Worm (Caenorhabditis elegans) whole organism, L4 larva: ENCODE data around the gene cha-1.

ENCODE experiments used
- D1046.2 ChIP-seq: fragments of 200-800 bp; sonication (Bioruptor generic); IDR thresholded peaks from 2 replicates; pipeline ENCODE4 v1.3.6; 2022; ENCODE audit warnings: missing genetic modification characterization, missing compliant biosample characterization
- F10B5.3 ChIP-seq: sonication (generic microtip); optimal IDR thresholded peaks from 2 replicates; lab custom pipeline; 2016; ENCODE audit warnings: mild to moderate bottlenecking, missing genetic modification characterization, missing compliant biosample characterization
- F26F4.8 ChIP-seq: fragments of 200-800 bp; sonication (Bioruptor generic); conservative IDR thresholded peaks from 2 replicates; pipeline ENCODE4 v1.3.6; 2022; ENCODE audit warnings: missing genetic modification characterization, missing compliant biosample characterization
- F37D6.2 ChIP-seq: sonication (generic microtip); optimal IDR thresholded peaks from 2 replicates; lab custom pipeline; 2016; ENCODE audit warnings: mild to moderate bottlenecking, missing genetic modification characterization, missing compliant biosample characterization
- F49E8.2 ChIP-seq: sonication (generic microtip); optimal IDR thresholded peaks from 2 replicates; lab custom pipeline; 2016; ENCODE audit warnings: missing compliant biosample characterization, mild to moderate bottlenecking, missing genetic modification characterization, borderline replicate concordance
- Y48G9A.11 ChIP-seq: fragments of 200-800 bp; sonication (Bioruptor generic); IDR thresholded peaks from 2 replicates; pipeline ENCODE4 v1.3.6; 2022; ENCODE audit warnings: missing genetic modification reagents, missing genetic modification characterization, missing compliant biosample characterization
- Y75B8A.6 ChIP-seq: fragments of 200-800 bp; sonication (Bioruptor generic); IDR thresholded peaks from 2 replicates; pipeline ENCODE4 v1.3.6; 2022; ENCODE audit warnings: missing genetic modification reagents, missing genetic modification characterization, missing compliant biosample characterization
- aly-2 ChIP-seq: sonication (generic microtip); optimal IDR thresholded peaks from 2 replicates; lab custom pipeline; 2018; ENCODE audit warnings: missing biosample characterization, missing genetic modification characterization
- ama-1 ChIP-seq: fragments of 150-350 bp; optimal IDR thresholded peaks from 2 replicates; lab custom pipeline; 2014; ENCODE audit warnings: inconsistent platforms, mixed read lengths
- attf-4 ChIP-seq: sonication (generic microtip); optimal IDR thresholded peaks from 3 replicates; lab custom pipeline; 2017; ENCODE audit warnings: missing biosample characterization, missing genetic modification characterization
- ceh-20 ChIP-seq: fragments of 200-800 bp; sonication (Bioruptor generic); IDR thresholded peaks from 2 replicates; pipeline ENCODE4 v1.3.6; 2022; ENCODE audit warnings: missing genetic modification reagents, missing genetic modification characterization, missing compliant biosample characterization
- ceh-28 ChIP-seq: fragments of 150-350 bp; optimal IDR thresholded peaks from 2 replicates; lab custom pipeline; 2014; ENCODE audit warnings: missing biosample characterization, missing genetic modification reagents, missing genetic modification characterization
- ceh-44 ChIP-seq: fragments of 200-800 bp; sonication (Bioruptor generic); IDR thresholded peaks from 2 replicates; pipeline ENCODE4 v1.3.6; 2022; ENCODE audit warnings: missing genetic modification reagents, missing genetic modification characterization, missing compliant biosample characterization
- ceh-82 ChIP-seq: sonication (generic microtip); optimal IDR thresholded peaks from 2 replicates; lab custom pipeline; 2017; ENCODE audit warnings: missing biosample characterization, missing genetic modification characterization
- cey-2 ChIP-seq: sonication (generic microtip); optimal IDR thresholded peaks from 3 replicates; lab custom pipeline; 2017; ENCODE audit warnings: missing genetic modification characterization, mild to moderate bottlenecking, missing compliant biosample characterization, antibody characterized with exemption, borderline replicate concordance; ENCODE audit not compliant: insufficient read depth
- ctbp-1 ChIP-seq: fragments of 200-800 bp; sonication (Bioruptor generic); IDR thresholded peaks from 2 replicates; pipeline ENCODE4 v1.3.6; 2022; ENCODE audit warnings: missing genetic modification reagents, missing genetic modification characterization, missing compliant biosample characterization
- daf-16 ChIP-seq, 3 experiments: sonication (generic microtip); optimal IDR thresholded peaks; 2 replicates each; lab custom pipeline; 2016 to 2017; ENCODE audit warnings: missing genetic modification characterization in 3 of 3, missing genetic modification reagents in 3 of 3, mild to moderate bottlenecking in 2 of 3, missing compliant biosample characterization in 2 of 3, missing biosample characterization in 1 of 3, moderate library complexity in 1 of 3
- daf-19 ChIP-seq: fragments of 200-800 bp; sonication (Bioruptor generic); conservative IDR thresholded peaks from 2 replicates; pipeline ENCODE4 v1.3.6; 2022; ENCODE audit warnings: missing genetic modification characterization, missing compliant biosample characterization
- duxl-1 ChIP-seq: sonication (generic microtip); optimal IDR thresholded peaks from 2 replicates; lab custom pipeline; 2016; ENCODE audit warnings: mild to moderate bottlenecking, missing genetic modification characterization, moderate library complexity, missing compliant biosample characterization; ENCODE audit not compliant: poor library complexity
- dve-1 ChIP-seq: sonication (generic microtip); optimal IDR thresholded peaks from 2 replicates; lab custom pipeline; 2017; ENCODE audit warnings: antibody characterized with exemption, mild to moderate bottlenecking, missing genetic modification characterization, missing compliant biosample characterization; ENCODE audit not compliant: insufficient read depth
- hlh-11 ChIP-seq: fragments of 200-800 bp; sonication (Bioruptor generic); optimal IDR thresholded peaks from 2 replicates; lab custom pipeline; 2018; ENCODE audit warnings: mild to moderate bottlenecking, missing genetic modification characterization, missing compliant biosample characterization
- hmg-1.1 ChIP-seq: fragments of 200-800 bp; sonication (Bioruptor generic); IDR thresholded peaks from 2 replicates; pipeline ENCODE4 v1.3.6; 2022; ENCODE audit warnings: missing genetic modification reagents, missing genetic modification characterization, missing compliant biosample characterization
- lim-7 ChIP-seq: fragments of 200-800 bp; sonication (Bioruptor generic); IDR thresholded peaks from 2 replicates; pipeline ENCODE4 v1.3.6; 2022; ENCODE audit warnings: missing genetic modification characterization, missing compliant biosample characterization
- lin-15B ChIP-seq: fragments of 150-350 bp; sonication (generic microtip); optimal IDR thresholded peaks from 3 replicates; lab custom pipeline; 2014; ENCODE audit warnings: missing biosample characterization, missing genetic modification characterization
- lin-38 ChIP-seq: fragments of 200-800 bp; sonication (Bioruptor generic); IDR thresholded peaks from 2 replicates; pipeline ENCODE4 v1.3.6; 2022; ENCODE audit warnings: missing genetic modification reagents, missing genetic modification characterization, missing compliant biosample characterization
- lin-39 ChIP-seq: fragments of 150-350 bp; optimal IDR thresholded peaks from 2 replicates; lab custom pipeline; 2014; ENCODE audit warnings: missing biosample characterization, missing genetic modification reagents, missing genetic modification characterization
- madf-5 ChIP-seq, 2 experiments: fragments of 200-800 bp; sonication (Bioruptor generic); IDR thresholded peaks; 2 replicates each; pipeline ENCODE4 v1.3.6; 2022; ENCODE audit warnings: missing compliant biosample characterization in 2 of 2, missing genetic modification characterization in 2 of 2
- mdt-29 ChIP-seq: fragments of 200-800 bp; sonication (Bioruptor generic); IDR thresholded peaks from 2 replicates; pipeline ENCODE4 v1.3.6; 2022; ENCODE audit warnings: missing genetic modification reagents, missing genetic modification characterization, missing compliant biosample characterization
- mep-1 ChIP-seq: fragments of 150-350 bp; sonication (generic microtip); optimal IDR thresholded peaks from 3 replicates; lab custom pipeline; 2014; ENCODE audit warnings: missing biosample characterization, missing genetic modification characterization
- mxl-2 ChIP-seq: fragments of 200-800 bp; sonication (Bioruptor generic); conservative IDR thresholded peaks from 2 replicates; pipeline ENCODE4 v1.3.6; 2022; ENCODE audit warnings: missing genetic modification reagents, missing genetic modification characterization, missing compliant biosample characterization
- nhr-10 ChIP-seq: fragments of 150-350 bp; optimal IDR thresholded peaks from 2 replicates; lab custom pipeline; 2014; ENCODE audit warnings: missing biosample characterization, missing genetic modification characterization
- nhr-102 ChIP-seq: sonication (generic microtip); optimal IDR thresholded peaks from 2 replicates; lab custom pipeline; 2016; ENCODE audit warnings: mild to moderate bottlenecking, missing genetic modification characterization, moderate library complexity, missing compliant biosample characterization
- nhr-237 ChIP-seq: sonication (generic microtip); optimal IDR thresholded peaks from 2 replicates; lab custom pipeline; 2017; ENCODE audit warnings: missing biosample characterization, missing genetic modification characterization
- nhr-28 ChIP-seq: fragments of 150-350 bp; optimal IDR thresholded peaks from 2 replicates; lab custom pipeline; 2014; ENCODE audit warnings: missing biosample characterization, missing genetic modification characterization
- nhr-48 ChIP-seq: sonication (generic microtip); optimal IDR thresholded peaks from 2 replicates; lab custom pipeline; 2016; ENCODE audit warnings: mild to moderate bottlenecking, missing genetic modification characterization, missing compliant biosample characterization
- nhr-6 ChIP-seq: fragments of 150-350 bp; optimal IDR thresholded peaks from 2 replicates; lab custom pipeline; 2014; ENCODE audit warnings: missing biosample characterization, missing genetic modification characterization
- nhr-76 ChIP-seq: fragments of 150-350 bp; optimal IDR thresholded peaks from 2 replicates; lab custom pipeline; 2014; ENCODE audit warnings: missing biosample characterization, missing genetic modification characterization
- saeg-2 ChIP-seq: fragments of 200-800 bp; sonication (Bioruptor generic); IDR thresholded peaks from 2 replicates; pipeline ENCODE4 v1.3.6; 2022; ENCODE audit warnings: missing genetic modification reagents, missing genetic modification characterization, missing compliant biosample characterization
- sdz-12 ChIP-seq: fragments of 200-800 bp; sonication (Bioruptor generic); optimal IDR thresholded peaks from 2 replicates; lab custom pipeline; 2018; ENCODE audit warnings: mild to moderate bottlenecking, missing genetic modification characterization, missing compliant biosample characterization
- skn-1 ChIP-seq: fragments of 150-350 bp; optimal IDR thresholded peaks from 2 replicates; lab custom pipeline; 2014; ENCODE audit warnings: missing biosample characterization, missing genetic modification characterization
- snpc-4 ChIP-seq: fragments of 150-350 bp; optimal IDR thresholded peaks from 2 replicates; lab custom pipeline; 2014; ENCODE audit warnings: missing biosample characterization, missing genetic modification characterization
- tra-1 ChIP-seq: fragments of 200-800 bp; sonication (Bioruptor generic); IDR thresholded peaks from 2 replicates; pipeline ENCODE4 v1.3.6; 2022; ENCODE audit warnings: missing genetic modification reagents, missing genetic modification characterization, missing compliant biosample characterization
- unc-62 ChIP-seq, 3 experiments: fragments of 150-350 bp in 1 of 3; sonication (generic microtip); optimal IDR thresholded peaks in 2 of 3; peaks in 1 of 3; 1 replicate in 1 of 3; 2 replicates in 2 of 3; lab custom pipeline; 2014 to 2017; ENCODE audit warnings: missing biosample characterization in 3 of 3, missing genetic modification characterization in 3 of 3, missing genetic modification reagents in 3 of 3, missing genotype in 1 of 3
- vab-7 ChIP-seq: fragments of 200-800 bp; sonication (Bioruptor generic); IDR thresholded peaks from 2 replicates; pipeline ENCODE4 v1.3.6; 2022; ENCODE audit warnings: missing genetic modification reagents, missing genetic modification characterization, missing compliant biosample characterization
- zip-11 ChIP-seq: fragments of 200-800 bp; sonication (Bioruptor generic); IDR thresholded peaks from 2 replicates; pipeline ENCODE4 v1.3.6; 2022; ENCODE audit warnings: missing genetic modification characterization, missing compliant biosample characterization
- ztf-11 ChIP-seq: fragments of 150-350 bp; optimal IDR thresholded peaks from 2 replicates; lab custom pipeline; 2014; ENCODE audit warnings: missing biosample characterization, missing genetic modification characterization
- ztf-7 ChIP-seq: fragments of 150-350 bp; optimal IDR thresholded peaks from 2 replicates; lab custom pipeline; 2014; ENCODE audit warnings: missing biosample characterization, missing genetic modification characterization

cha-1 gene

DNA sequence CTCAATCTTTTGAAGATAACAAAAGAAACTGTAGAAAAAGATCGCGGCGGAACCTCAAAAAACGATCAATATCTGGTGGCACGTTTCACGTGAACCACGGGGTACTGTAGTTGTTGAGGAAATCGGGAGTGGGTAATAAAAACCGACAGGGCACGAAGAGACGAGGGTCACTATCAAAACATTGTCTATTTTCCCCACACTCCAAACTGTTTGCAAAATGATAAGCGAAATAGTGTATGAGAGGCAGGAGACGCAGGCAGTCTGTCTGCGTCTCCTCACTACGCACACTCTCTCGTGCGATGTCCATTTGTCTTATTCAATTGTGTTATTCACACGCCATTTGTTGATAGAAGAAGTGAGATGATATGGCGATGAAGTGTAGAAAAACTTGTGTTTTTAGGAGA lies 28.9 kb upstream of the cha-1 start (continued):
- TF ChIP-seq mep-1 (tag; lab: Kevin White, UChicago) (peak; percentile 24), duxl-1 (tag; lab: Kevin White, UChicago) (no peak), nhr-102 (peak; percentile 52), nhr-76 (tag; lab: Kevin White, UChicago) (no peak), nhr-10 (tag; lab: Kevin White, UChicago) (peak; percentile 82)

DNA sequence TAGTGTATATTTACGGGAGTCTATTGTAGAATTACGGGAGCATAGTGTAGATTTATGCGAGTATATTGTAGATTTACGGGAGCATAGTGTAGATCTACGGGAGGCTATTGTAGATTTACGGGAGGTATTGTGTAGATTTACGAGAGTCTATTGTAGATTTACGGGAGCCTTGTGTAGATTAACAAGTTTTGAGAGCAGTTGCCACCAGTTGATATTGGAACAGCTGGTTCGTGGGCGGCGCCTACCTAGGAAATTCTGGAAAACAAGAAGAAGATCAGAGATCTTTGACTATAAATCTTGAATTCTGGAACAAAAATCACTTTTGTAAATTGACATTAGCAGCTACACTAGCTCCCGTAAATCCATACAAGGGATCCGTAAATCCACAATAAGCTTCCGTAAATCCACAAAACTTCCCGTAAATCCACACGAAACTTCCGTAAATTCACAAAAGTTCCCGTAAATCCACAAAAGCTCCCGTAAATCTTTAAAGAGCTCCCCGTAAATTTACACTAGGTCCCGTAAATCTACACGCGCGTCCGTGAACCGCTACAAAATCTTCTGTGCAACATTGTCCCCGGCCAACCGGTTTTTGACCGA lies 28.4 kb upstream of the cha-1 start:
- TF ChIP-seq unc-62 (GFP tag; optimal IDR thresholded peaks at IDR 0.05 in 1 of 2; lab: Kevin White, UChicago) (no peak), unc-62 (tag; optimal IDR thresholded peaks at IDR 0.05; lab: Kevin White, UChicago) (no peak), vab-7 (GFP tag; lab: Robert Waterston, UW) (no peak), Y75B8A.6 (GFP tag; lab: Robert Waterston, UW) (no peak), Y48G9A.11 (no peak), ctbp-1 (GFP tag; lab: Robert Waterston, UW) (no peak), sdz-12 (GFP tag; lab: Kevin White, UChicago) (no peak), ztf-11 (tag; lab: Kevin White, UChicago) (no peak), snpc-4 (tag; lab: Kevin White, UChicago) (no peak), ceh-82 (tag; lab: Kevin White, UChicago) (no peak), zip-11 (GFP tag; lab: Robert Waterston, UW) (no peak), lin-38 (GFP tag; lab: Robert Waterston, UW) (no peak), daf-19 (GFP tag; lab: Robert Waterston, UW) (no peak), lim-7 (GFP tag; lab: Robert Waterston, UW) (no peak), ama-1 (no peak), lin-15B (tag; lab: Kevin White, UChicago) (no peak), nhr-6 (no peak), dve-1 (tag; lab: Kevin White, UChicago) (no peak), nhr-48 (tag; lab: Kevin White, UChicago) (no peak)

DNA sequence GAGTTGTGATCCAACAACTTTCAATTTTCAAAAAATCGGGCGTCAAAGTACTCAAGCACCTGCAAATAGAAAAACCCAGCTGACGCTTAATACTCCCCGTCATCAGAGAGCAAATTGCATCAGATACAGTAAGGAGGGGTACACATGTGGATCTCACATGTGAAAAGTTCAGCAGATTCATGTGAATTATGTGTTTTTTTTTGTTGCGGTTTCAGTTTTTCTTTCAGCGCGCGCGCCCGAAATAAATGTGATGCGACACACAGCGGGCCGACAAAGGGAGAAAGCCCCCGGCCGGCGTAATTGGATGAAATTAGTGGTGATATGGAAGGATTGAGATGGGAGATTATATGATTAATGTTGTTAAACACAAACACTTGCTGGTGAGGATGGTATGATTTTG lies 27.7 kb upstream of the cha-1 start:
- no peak for TF ChIP-seq ztf-11 (tag; lab: Kevin White, UChicago)
- TF ChIP-seq saeg-2 (GFP tag; lab: Robert Waterston, UW), result no peak
- no peak for TF ChIP-seq madf-5 (GFP tag; IDR thresholded peaks at IDR 0.05; lab: Robert Waterston, UW)
- no peak for TF ChIP-seq ctbp-1 (GFP tag; lab: Robert Waterston, UW)
- TF ChIP-seq D1046.2 (GFP tag; lab: Robert Waterston, UW), result no peak
- TF ChIP-seq cey-2, result peak; percentile 8
- no peak for TF ChIP-seq attf-4 (tag; lab: Kevin White, UChicago)
- TF ChIP-seq F49E8.2 (tag; lab: Kevin White, UChicago), result no peak
- TF ChIP-seq tra-1 (GFP tag; lab: Robert Waterston, UW), result no peak
- peak; percentile 73 for TF ChIP-seq hlh-11 (tag; lab: Kevin White, UChicago)
- TF ChIP-seq mdt-29 (GFP tag; lab: Robert Waterston, UW), result no peak
- TF ChIP-seq ceh-28 (tag; lab: Kevin White, UChicago), result no peak
- peak; percentile 70 for TF ChIP-seq nhr-28 (tag; lab: Kevin White, UChicago)
- TF ChIP-seq lin-39 (tag; lab: Kevin White, UChicago), result no peak
- TF ChIP-seq nhr-48 (tag; lab: Kevin White, UChicago), result peak; percentile 90
- no peak for TF ChIP-seq nhr-76 (tag; lab: Kevin White, UChicago)
- TF ChIP-seq ztf-7 (tag; lab: Kevin White, UChicago), result no peak
- no peak for TF ChIP-seq ama-1
- TF ChIP-seq ceh-20 (GFP tag; lab: Robert Waterston, UW), result 0 out of 2 replicates have a peak, but pooled peaks have one; percentile 38
- no peak for TF ChIP-seq skn-1 (tag; lab: Kevin White, UChicago)
- no peak for TF ChIP-seq F10B5.3 (tag; lab: Kevin White, UChicago)
- no peak for TF ChIP-seq nhr-237 (tag; lab: Kevin White, UChicago)
- TF ChIP-seq hmg-1.1 (GFP tag; lab: Robert Waterston, UW), result no peak
- TF ChIP-seq ceh-44 (GFP tag; lab: Robert Waterston, UW), result no peak
- TF ChIP-seq lim-7 (GFP tag; lab: Robert Waterston, UW), result no peak
- TF ChIP-seq F26F4.8 (GFP tag; lab: Robert Waterston, UW), result no peak
- TF ChIP-seq daf-16 (GFP tag; optimal IDR thresholded peaks at IDR 0.05; lab: Kevin White, UChicago), result no peak
- peak; percentile 27 for TF ChIP-seq daf-16 (tag; optimal IDR thresholded peaks at IDR 0.05; lab: Kevin White, UChicago)
- TF ChIP-seq F37D6.2 (tag; lab: Kevin White, UChicago), result no peak
- TF ChIP-seq ceh-82 (tag; lab: Kevin White, UChicago), result no peak
- no peak for TF ChIP-seq aly-2
- TF ChIP-seq mxl-2 (GFP tag; lab: Robert Waterston, UW), result peak; percentile 90
